Fruit fly (Drosophila melanogaster) whole organism, pupa: ENCODE measurements around the gene NijA.

ENCODE experiments used
- CG10348 ChIP-seq: fragments of 200-800 bp; sonication (Bioruptor generic); IDR thresholded peaks from 2 replicates; pipeline ENCODE4 v1.3.6; 2022; ENCODE audit warnings: missing biosample characterization, missing genetic modification characterization
- CG12605 ChIP-seq: fragments of 200-800 bp; sonication (Bioruptor generic); IDR thresholded peaks from 2 replicates; pipeline ENCODE4 v1.3.6; 2022; ENCODE audit warnings: missing biosample characterization, missing genetic modification characterization
- CG15710 ChIP-seq: fragments of 200-800 bp; sonication (Bioruptor generic); optimal IDR thresholded peaks from 2 replicates; lab custom pipeline; 2018; ENCODE audit warnings: missing biosample characterization, mild to moderate bottlenecking, missing genetic modification characterization, moderate library complexity
- CG32121 ChIP-seq: fragments of 200-800 bp; sonication (Bioruptor generic); IDR thresholded peaks from 2 replicates; pipeline ENCODE4 v1.3.6; 2022; ENCODE audit warnings: missing biosample characterization, missing genetic modification characterization
- CG4496 ChIP-seq: fragments of 200-800 bp; sonication (Bioruptor generic); IDR thresholded peaks from 3 replicates; pipeline ENCODE4 v1.3.6; 2022; ENCODE audit warnings: missing biosample characterization, missing genetic modification characterization
- CG9948 ChIP-seq: fragments of 200-800 bp; sonication (Bioruptor generic); optimal IDR thresholded peaks from 2 replicates; lab custom pipeline; 2018; ENCODE audit warnings: missing biosample characterization, mild to moderate bottlenecking, missing genetic modification characterization, moderate library complexity
- Ets98B ChIP-seq: fragments of 200-800 bp; sonication (Bioruptor generic); IDR thresholded peaks from 2 replicates; pipeline ENCODE4 v1.3.6; 2022; ENCODE audit warnings: missing biosample characterization, missing genetic modification characterization
- Pif1A ChIP-seq: fragments of 200-800 bp; sonication (Bioruptor generic); optimal IDR thresholded peaks from 3 replicates; lab custom pipeline; 2016; ENCODE audit warnings: missing biosample characterization, missing genetic modification characterization
- Pif1B ChIP-seq: fragments of 200-800 bp; sonication (Bioruptor generic); optimal IDR thresholded peaks from 3 replicates; lab custom pipeline; 2016; ENCODE audit warnings: missing biosample characterization, missing genetic modification characterization
- gl ChIP-seq: fragments of 200-800 bp; sonication (Bioruptor generic); optimal IDR thresholded peaks from 2 replicates; lab custom pipeline; 2018; ENCODE audit warnings: missing biosample characterization, mild to moderate bottlenecking, missing genetic modification characterization

dm6 chr3L:10659993-10660743 is 36.5 kb downstream of the NijA start:
- no peak for TF ChIP-seq CG32121 (GFP tag; lab: Robert Waterston, UW)
- TF ChIP-seq CG12605 (GFP tag; lab: Robert Waterston, UW), result no peak
- no peak for TF ChIP-seq CG15710 (tag; lab: Kevin White, UChicago)
- TF ChIP-seq gl (tag; lab: Kevin White, UChicago), result no peak
- TF ChIP-seq Pif1B (GFP tag; lab: Kevin White, UChicago), result no peak
- TF ChIP-seq Ets98B (GFP tag; lab: Robert Waterston, UW), result no peak
- TF ChIP-seq CG10348 (GFP tag; lab: Robert Waterston, UW), result no peak
- TF ChIP-seq Pif1A (GFP tag; lab: Kevin White, UChicago), result no peak
- no peak for TF ChIP-seq CG4496 (GFP tag; lab: Robert Waterston, UW)
- no peak for TF ChIP-seq CG9948 (tag; lab: Kevin White, UChicago)
